Fruit fly (Drosophila melanogaster): ENCODE measurements around the gene br.

The br gene

dm6 chrX:1593352-1593751 lies 18.4 kb downstream of the br start:
- TF ChIP-seq Sp1 (GFP tag; optimal IDR thresholded peaks at IDR 0.05), result no peak
- no peak for TF ChIP-seq fru (GFP tag; optimal IDR thresholded peaks at IDR 0.05)

dm6 chrX:1593901-1594300 lies 19.0 kb downstream of the br start:
- TF ChIP-seq Dfd (GFP tag; optimal IDR thresholded peaks at IDR 0.05) (no peak), brk (GFP tag; optimal IDR thresholded peaks at IDR 0.05) (no peak), Mio (GFP tag; optimal IDR thresholded peaks at IDR 0.05) (no peak), ey (GFP tag; optimal IDR thresholded peaks at IDR 0.05) (no peak), Myc (optimal IDR thresholded peaks at IDR 0.05) (no peak), sv (GFP tag; optimal IDR thresholded peaks at IDR 0.05) (no peak), dsf (GFP tag; optimal IDR thresholded peaks at IDR 0.05; ENCODE audit: borderline replicate concordance) (no peak), Vsx2 (GFP tag; optimal IDR thresholded peaks at IDR 0.05; ENCODE audit: partially characterized antibody) (no peak), Abd-B (GFP tag; optimal IDR thresholded peaks at IDR 0.05) (no peak), Rel (GFP tag; optimal IDR thresholded peaks at IDR 0.05) (no peak), Rel (tag; optimal IDR thresholded peaks at IDR 0.05) (no peak), woc (GFP tag; optimal IDR thresholded peaks at IDR 0.05) (no peak), Dif (GFP tag; optimal IDR thresholded peaks at IDR 0.05; ENCODE audit: partially characterized antibody) (no peak), Sp1 (GFP tag; optimal IDR thresholded peaks at IDR 0.05) (no peak), pan (optimal IDR thresholded peaks at IDR 0.05) (no peak), Hnf4 (GFP tag; optimal IDR thresholded peaks at IDR 0.05) (no peak), sage (GFP tag; optimal IDR thresholded peaks at IDR 0.05) (no peak), CG32264 (GFP tag; optimal IDR thresholded peaks at IDR 0.05) (no peak), h (GFP tag; optimal IDR thresholded peaks at IDR 0.05) (no peak)

dm6 chrX:1595714-1596113 lies 20.8 kb downstream of the br start:
- TF ChIP-seq N (GFP tag; optimal IDR thresholded peaks at IDR 0.05) (no peak), tai (GFP tag; optimal IDR thresholded peaks at IDR 0.05) (no peak), Vsx2 (GFP tag; optimal IDR thresholded peaks at IDR 0.05; ENCODE audit: partially characterized antibody) (no peak), brk (GFP tag; optimal IDR thresholded peaks at IDR 0.05) (no peak), ey (GFP tag; optimal IDR thresholded peaks at IDR 0.05) (peak; percentile 32), CrebA (GFP tag; optimal IDR thresholded peaks at IDR 0.05; ENCODE audit: borderline replicate concordance) (no peak), sv (GFP tag; optimal IDR thresholded peaks at IDR 0.05) (no peak), Myc (optimal IDR thresholded peaks at IDR 0.05) (no peak), Rel (GFP tag; optimal IDR thresholded peaks at IDR 0.05) (no peak), Rel (tag; optimal IDR thresholded peaks at IDR 0.05) (no peak), jim (GFP tag; optimal IDR thresholded peaks at IDR 0.05) (peak; percentile 61), Hr78 (GFP tag; optimal IDR thresholded peaks at IDR 0.05) (no peak), Hr83 (GFP tag; optimal IDR thresholded peaks at IDR 0.05; ENCODE audit: poor library complexity, severe bottlenecking) (peak; percentile 97), Jra (GFP tag; optimal IDR thresholded peaks at IDR 0.05) (no peak), Dfd (GFP tag; optimal IDR thresholded peaks at IDR 0.05) (no peak), Sp1 (GFP tag; optimal IDR thresholded peaks at IDR 0.05) (no peak), fru (GFP tag; optimal IDR thresholded peaks at IDR 0.05) (peak; percentile 60), CG32264 (GFP tag; optimal IDR thresholded peaks at IDR 0.05) (no peak), h (GFP tag; optimal IDR thresholded peaks at IDR 0.05) (peak; percentile 86), br (GFP tag; optimal IDR thresholded peaks at IDR 0.05) (peak; percentile 78), OdsH (GFP tag; optimal IDR thresholded peaks at IDR 0.05) (peak; percentile 71), foxo (GFP tag; optimal IDR thresholded peaks at IDR 0.05) (peak in 1 of 2 experiments; percentile 60), rgr (GFP tag; optimal IDR thresholded peaks at IDR 0.05) (peak; percentile 80), pan (optimal IDR thresholded peaks at IDR 0.05) (no peak), psq (GFP tag; optimal IDR thresholded peaks at IDR 0.05) (peak; percentile 21), lola (GFP tag; optimal IDR thresholded peaks at IDR 0.05) (no peak), woc (GFP tag; optimal IDR thresholded peaks at IDR 0.05) (no peak), CG9705 (GFP tag; optimal IDR thresholded peaks at IDR 0.05) (no peak), Hnf4 (GFP tag; optimal IDR thresholded peaks at IDR 0.05) (peak; percentile 53)

- no peak for TF ChIP-seq CrebA (GFP tag; optimal IDR thresholded peaks at IDR 0.05; ENCODE audit: borderline replicate concordance)
- TF ChIP-seq Dfd (GFP tag; optimal IDR thresholded peaks at IDR 0.05), result peak; percentile 19
Observed at dm6 chrX:1606064-1606463, 31.1 kb downstream of the br start.

- peak; percentile 32 for TF ChIP-seq psq (GFP tag; optimal IDR thresholded peaks at IDR 0.05)
- TF ChIP-seq pan (optimal IDR thresholded peaks at IDR 0.05), result no peak
- TF ChIP-seq Dif (GFP tag; optimal IDR thresholded peaks at IDR 0.05; ENCODE audit: partially characterized antibody), result no peak
Observed at dm6 chrX:1607810-1608209, 32.9 kb downstream of the br start.
